Worm (Caenorhabditis elegans) whole organism, L1 larva: ENCODE data around the gene rps-18.

Source experiments
- C04F5.9 ChIP-seq: sonication (generic microtip); optimal IDR thresholded peaks from 2 replicates; lab custom pipeline; 2016; ENCODE audit warnings: missing genetic modification characterization, missing compliant biosample characterization
- C16A3.4 ChIP-seq: fragments of 150-350 bp; optimal IDR thresholded peaks from 2 replicates; lab custom pipeline; 2014; ENCODE audit warnings: missing biosample characterization, missing genetic modification characterization
- C34B4.2 ChIP-seq: sonication (generic microtip); optimal IDR thresholded peaks from 2 replicates; lab custom pipeline; 2017; ENCODE audit warnings: mild to moderate bottlenecking, missing genetic modification characterization, missing compliant biosample characterization
- F16B12.6 ChIP-seq: fragments of 150-350 bp; optimal IDR thresholded peaks from 2 replicates; lab custom pipeline; 2014; ENCODE audit warnings: missing biosample characterization, missing genetic modification characterization
- aly-2 ChIP-seq: fragments of 150-350 bp; optimal IDR thresholded peaks from 2 replicates; lab custom pipeline; 2014; ENCODE audit warnings: missing biosample characterization, missing genetic modification characterization
- blmp-1 ChIP-seq: fragments of 150-350 bp; optimal IDR thresholded peaks from 2 replicates; lab custom pipeline; 2014; ENCODE audit warnings: missing biosample characterization, missing genetic modification characterization
- ceh-82 ChIP-seq, 3 experiments: fragments of 150-350 bp in 1 of 3; sonication (generic microtip) in 2 of 3; optimal IDR thresholded peaks; 2 replicates each; lab custom pipeline; 2014 to 2017; ENCODE audit warnings: missing biosample characterization in 3 of 3, missing genetic modification characterization in 3 of 3
- ceh-88 ChIP-seq: fragments of 200-800 bp; sonication (Bioruptor generic); IDR thresholded peaks from 2 replicates; pipeline ENCODE4 v1.3.6; 2022; ENCODE audit warnings: missing genetic modification characterization, missing compliant biosample characterization
- dpl-1 ChIP-seq, 3 experiments: fragments of 150-350 bp in 2 of 3; sonication (generic microtip) in 1 of 3; optimal IDR thresholded peaks; 2 replicates each; lab custom pipeline; 2014 to 2017; ENCODE audit warnings: missing biosample characterization in 3 of 3, missing genetic modification characterization in 3 of 3, missing genetic modification reagents in 3 of 3
- dsc-1 ChIP-seq: sonication (generic microtip); optimal IDR thresholded peaks from 2 replicates; lab custom pipeline; 2016; ENCODE audit warnings: mild to moderate bottlenecking, missing genetic modification characterization, missing compliant biosample characterization
- efl-3 ChIP-seq: fragments of 200-800 bp; sonication (Bioruptor generic); optimal IDR thresholded peaks from 2 replicates; lab custom pipeline; 2018; ENCODE audit warnings: mild to moderate bottlenecking, missing genetic modification characterization, missing compliant biosample characterization
- elt-2 ChIP-seq: sonication (generic microtip); optimal IDR thresholded peaks from 2 replicates; lab custom pipeline; 2016; ENCODE audit warnings: missing genetic modification characterization, mild to moderate bottlenecking, inconsistent platforms, missing compliant biosample characterization, missing genetic modification reagents
- elt-3 ChIP-seq, 6 experiments: fragments of 150-350 bp in 1 of 6; sonication (generic microtip); optimal IDR thresholded peaks; 2 replicates each; lab custom pipeline; 2017 to 2018; ENCODE audit warnings: missing biosample characterization in 6 of 6, missing genetic modification characterization in 6 of 6, inconsistent platforms in 1 of 6
- fkh-4 ChIP-seq: sonication (generic microtip); optimal IDR thresholded peaks from 2 replicates; lab custom pipeline; 2016; ENCODE audit warnings: missing compliant biosample characterization, missing genetic modification characterization, borderline replicate concordance
- fkh-8 ChIP-seq: sonication (generic microtip); optimal IDR thresholded peaks from 2 replicates; lab custom pipeline; 2016; ENCODE audit warnings: mild to moderate bottlenecking, missing genetic modification characterization, missing compliant biosample characterization
- fos-1 ChIP-seq: fragments of 150-350 bp; optimal IDR thresholded peaks from 2 replicates; lab custom pipeline; 2014; ENCODE audit warnings: missing biosample characterization, missing genetic modification characterization
- hlh-17 ChIP-seq: fragments of 200-800 bp; sonication (Bioruptor generic); optimal IDR thresholded peaks from 2 replicates; lab custom pipeline; 2018; ENCODE audit warnings: missing genetic modification characterization, mild to moderate bottlenecking, missing compliant biosample characterization, moderate library complexity, borderline replicate concordance
- hlh-4 ChIP-seq: sonication (generic microtip); optimal IDR thresholded peaks from 2 replicates; lab custom pipeline; 2016; ENCODE audit warnings: mild to moderate bottlenecking, missing genetic modification characterization, missing compliant biosample characterization
- irx-1 ChIP-seq: sonication (generic microtip); optimal IDR thresholded peaks from 2 replicates; lab custom pipeline; 2016; ENCODE audit warnings: missing genetic modification characterization, missing compliant biosample characterization
- isw-1 ChIP-seq: fragments of 200-800 bp; sonication (Bioruptor generic); IDR thresholded peaks from 2 replicates; pipeline ENCODE4 v1.3.6; 2022; ENCODE audit warnings: missing genetic modification characterization, missing compliant biosample characterization
- lin-13 ChIP-seq: fragments of 150-350 bp; optimal IDR thresholded peaks from 2 replicates; lab custom pipeline; 2014; ENCODE audit warnings: missing biosample characterization, missing genetic modification reagents, missing genetic modification characterization
- lin-14 ChIP-seq: fragments of 200-800 bp; sonication (Bioruptor generic); optimal IDR thresholded peaks from 2 replicates; lab custom pipeline; 2018; ENCODE audit warnings: mild to moderate bottlenecking, missing genetic modification characterization, moderate library complexity, missing compliant biosample characterization
- lin-15B ChIP-seq: fragments of 150-350 bp; sonication (generic microtip); optimal IDR thresholded peaks from 3 replicates; lab custom pipeline; 2014; ENCODE audit warnings: missing biosample characterization, missing genetic modification characterization
- lin-39 ChIP-seq: fragments of 150-350 bp; optimal IDR thresholded peaks from 2 replicates; lab custom pipeline; 2014; ENCODE audit warnings: missing biosample characterization, missing genetic modification reagents, missing genetic modification characterization
- lir-3 ChIP-seq: sonication (generic microtip); optimal IDR thresholded peaks from 2 replicates; lab custom pipeline; 2016; ENCODE audit warnings: mild to moderate bottlenecking, missing genetic modification characterization, moderate library complexity, missing compliant biosample characterization; ENCODE audit not compliant: poor library complexity
- lsy-2 ChIP-seq, 2 experiments: fragments of 150-350 bp; optimal IDR thresholded peaks; 2 replicates each; lab custom pipeline; 2014; ENCODE audit warnings: missing biosample characterization in 2 of 2, missing genetic modification characterization in 2 of 2
- mab-9 ChIP-seq: fragments of 200-800 bp; sonication (Bioruptor generic); IDR thresholded peaks from 2 replicates; pipeline ENCODE4 v1.3.6; 2022; ENCODE audit warnings: missing genetic modification reagents, missing genetic modification characterization, missing compliant biosample characterization
- mdl-1 ChIP-seq, 2 experiments: fragments of 150-350 bp; optimal IDR thresholded peaks; 2 replicates each; lab custom pipeline; 2014 to 2017; ENCODE audit warnings: missing biosample characterization in 2 of 2, missing genetic modification characterization in 2 of 2, inconsistent platforms in 1 of 2
- nhr-12 ChIP-seq: sonication (generic microtip); optimal IDR thresholded peaks from 2 replicates; lab custom pipeline; 2017; ENCODE audit warnings: missing biosample characterization, missing genetic modification characterization
- nhr-19 ChIP-seq: fragments of 200-800 bp; sonication (Bioruptor generic); conservative IDR thresholded peaks from 2 replicates; pipeline ENCODE4 v1.3.6; 2022; ENCODE audit warnings: missing genetic modification characterization, missing compliant biosample characterization
- nhr-237 ChIP-seq: fragments of 150-350 bp; optimal IDR thresholded peaks from 2 replicates; lab custom pipeline; 2014; ENCODE audit warnings: missing biosample characterization, missing genetic modification characterization
- nhr-28 ChIP-seq: fragments of 150-350 bp; optimal IDR thresholded peaks from 2 replicates; lab custom pipeline; 2014; ENCODE audit warnings: missing biosample characterization, missing genetic modification characterization
- nhr-47 ChIP-seq: sonication (generic microtip); optimal IDR thresholded peaks from 2 replicates; lab custom pipeline; 2016; ENCODE audit warnings: mild to moderate bottlenecking, missing genetic modification characterization, moderate library complexity, missing compliant biosample characterization
- nhr-71 ChIP-seq: sonication (generic microtip); optimal IDR thresholded peaks from 2 replicates; lab custom pipeline; 2016; ENCODE audit warnings: mild to moderate bottlenecking, missing genetic modification characterization, moderate library complexity, missing compliant biosample characterization
- nhr-76 ChIP-seq: sonication (generic microtip); optimal IDR thresholded peaks from 2 replicates; lab custom pipeline; 2017; ENCODE audit warnings: missing biosample characterization, missing genetic modification characterization
- nhr-77 ChIP-seq: fragments of 150-350 bp; optimal IDR thresholded peaks from 2 replicates; lab custom pipeline; 2014; ENCODE audit warnings: missing biosample characterization, missing genetic modification characterization
- nhr-84 ChIP-seq: sonication (generic microtip); optimal IDR thresholded peaks from 2 replicates; lab custom pipeline; 2017; ENCODE audit warnings: missing biosample characterization, missing genetic modification characterization
- nhr-85 ChIP-seq: sonication (generic microtip); peaks from one replicate; lab custom pipeline; 2016; ENCODE audit warnings: missing genetic modification characterization, inconsistent platforms, missing compliant biosample characterization
- nhr-90 ChIP-seq: sonication (generic microtip); optimal IDR thresholded peaks from 2 replicates; lab custom pipeline; 2016; ENCODE audit warnings: mild to moderate bottlenecking, missing genetic modification characterization, missing compliant biosample characterization; ENCODE audit not compliant: poor library complexity
- pqm-1 ChIP-seq: sonication (generic microtip); optimal IDR thresholded peaks from 3 replicates; lab custom pipeline; 2017; ENCODE audit warnings: missing biosample characterization, missing genetic modification characterization
- rnt-1 ChIP-seq: sonication (generic microtip); optimal IDR thresholded peaks from 2 replicates; lab custom pipeline; 2016; ENCODE audit warnings: mild to moderate bottlenecking, missing genetic modification characterization, moderate library complexity, missing compliant biosample characterization
- skn-1 ChIP-seq: fragments of 150-350 bp; optimal IDR thresholded peaks from 2 replicates; lab custom pipeline; 2014; ENCODE audit warnings: missing biosample characterization, missing genetic modification characterization
- snu-23 ChIP-seq: sonication (generic microtip); optimal IDR thresholded peaks from 2 replicates; lab custom pipeline; 2016; ENCODE audit warnings: missing genetic modification characterization, missing compliant biosample characterization
- sox-4 ChIP-seq: sonication (generic microtip); optimal IDR thresholded peaks from 2 replicates; lab custom pipeline; 2016; ENCODE audit warnings: missing genetic modification characterization, missing compliant biosample characterization
- sup-37 ChIP-seq: fragments of 200-800 bp; sonication (Bioruptor generic); optimal IDR thresholded peaks from 2 replicates; lab custom pipeline; 2018; ENCODE audit warnings: mild to moderate bottlenecking, missing genetic modification characterization, missing compliant biosample characterization
- tbx-2 ChIP-seq: sonication (generic microtip); optimal IDR thresholded peaks from 2 replicates; lab custom pipeline; 2016; ENCODE audit warnings: missing genetic modification characterization, missing compliant biosample characterization
- unc-130 ChIP-seq: fragments of 150-350 bp; optimal IDR thresholded peaks from 2 replicates; lab custom pipeline; 2017; ENCODE audit warnings: missing biosample characterization, missing genetic modification characterization, inconsistent platforms
- unc-30 ChIP-seq: sonication (generic microtip); optimal IDR thresholded peaks from 2 replicates; lab custom pipeline; 2017; ENCODE audit warnings: missing biosample characterization, missing genetic modification characterization
- unc-86 ChIP-seq: sonication (generic microtip); optimal IDR thresholded peaks from 2 replicates; lab custom pipeline; 2016; ENCODE audit warnings: missing genetic modification characterization, missing compliant biosample characterization
- xbp-1 ChIP-seq: sonication (generic microtip); optimal IDR thresholded peaks from 2 replicates; lab custom pipeline; 2016; ENCODE audit warnings: missing genetic modification characterization, missing compliant biosample characterization
- zip-4 ChIP-seq: fragments of 200-800 bp; sonication (Bioruptor generic); optimal IDR thresholded peaks from 2 replicates; lab custom pipeline; 2018; ENCODE audit warnings: mild to moderate bottlenecking, missing genetic modification characterization, moderate library complexity, missing compliant biosample characterization
- ztf-11 ChIP-seq, 2 experiments: sonication (generic microtip); optimal IDR thresholded peaks; 2 replicates each; lab custom pipeline; 2016 to 2017; ENCODE audit warnings: missing genetic modification characterization in 2 of 2, missing biosample characterization in 1 of 2, missing compliant biosample characterization in 1 of 2

The rps-18 gene

DNA sequence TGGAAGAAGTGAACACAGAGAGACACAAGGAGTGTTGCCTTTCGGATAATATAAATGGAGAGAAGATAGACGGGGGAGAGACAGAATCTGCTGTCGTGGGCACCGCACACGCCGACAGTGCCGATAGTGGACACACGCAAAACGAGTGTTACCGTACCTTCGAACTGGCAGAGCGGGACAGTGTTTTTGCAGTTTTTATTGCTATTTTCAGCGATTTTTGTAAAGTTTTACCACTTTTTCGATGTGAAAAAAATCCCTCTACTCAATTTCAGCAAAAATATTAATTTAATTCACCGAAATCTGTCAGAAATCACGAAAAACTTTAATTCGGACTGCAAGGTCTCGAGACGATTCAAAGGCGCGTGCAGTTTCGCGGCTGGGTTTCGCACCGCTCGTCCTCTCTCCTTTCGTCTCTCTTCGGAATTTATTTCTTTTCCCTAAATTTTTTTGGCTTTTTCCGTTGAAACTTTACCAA is 564 bp upstream of the rps-18 start, which contains the start of gene sec-61.A (continued):
- TF ChIP-seq fkh-8 (tag; lab: Kevin White, UChicago) (peak; percentile 92), lin-14 (GFP tag; lab: Kevin White, UChicago) (peak; percentile 90), ceh-82 (tag; optimal IDR thresholded peaks at IDR 0.05; lab: Kevin White, UChicago) (peak in 2 of 3 experiments; percentile 34 to 47), pqm-1 (no peak), mdl-1 (tag; optimal IDR thresholded peaks at IDR 0.05; lab: Kevin White, UChicago) (peak in 1 of 2 experiments; percentile 55), nhr-85 (tag; lab: Kevin White, UChicago) (peak; percentile 96), unc-86 (tag; lab: Kevin White, UChicago) (peak; percentile 85), dpl-1 (GFP tag; optimal IDR thresholded peaks at IDR 0.05; lab: Kevin White, UChicago) (peak; percentile 74 to 79 (median 78)), hlh-4 (tag; lab: Kevin White, UChicago) (no peak), unc-130 (tag; lab: Kevin White, UChicago) (peak; percentile 2), nhr-84 (no peak), rnt-1 (peak; percentile 34), fkh-4 (no peak), zip-4 (GFP tag; lab: Kevin White, UChicago) (peak; percentile 64), nhr-19 (GFP tag; lab: Robert Waterston, UW) (peak; percentile 73), unc-30 (no peak), lin-13 (GFP tag; lab: Kevin White, UChicago) (peak; percentile 60), C04F5.9 (peak; percentile 62), sox-4 (tag; lab: Kevin White, UChicago) (peak; percentile 59), dsc-1 (peak; percentile 78), mab-9 (GFP tag; lab: Robert Waterston, UW) (peak; percentile 52; the same call in 1 of the 2 replicates), F16B12.6 (tag; lab: Kevin White, UChicago) (peak; percentile 18), C34B4.2 (peak; percentile 29), irx-1 (tag; lab: Kevin White, UChicago) (peak; percentile 80), blmp-1 (tag; lab: Kevin White, UChicago) (peak; percentile 3), tbx-2 (tag; lab: Kevin White, UChicago) (peak; percentile 89), aly-2 (tag; lab: Kevin White, UChicago) (peak; percentile 57), ceh-88 (GFP tag; lab: Robert Waterston, UW) (peak; percentile 58), fos-1 (tag; lab: Kevin White, UChicago) (peak; percentile 39), nhr-71 (peak; percentile 93), isw-1 (GFP tag; lab: Robert Waterston, UW) (peak; percentile 100), nhr-237 (tag; lab: Kevin White, UChicago) (peak; percentile 16), elt-2 (tag; lab: Kevin White, UChicago) (peak; percentile 35), lir-3 (peak; percentile 25), nhr-76 (no peak), nhr-28 (tag; lab: Kevin White, UChicago) (no peak), skn-1 (tag; lab: Kevin White, UChicago) (peak; percentile 42), hlh-17 (GFP tag; lab: Kevin White, UChicago) (no peak), nhr-77 (tag; lab: Kevin White, UChicago) (peak; percentile 86), C16A3.4 (tag; lab: Kevin White, UChicago) (peak; percentile 40), nhr-47 (tag; lab: Kevin White, UChicago) (peak; percentile 92), lsy-2 (tag; optimal IDR thresholded peaks at IDR 0.05; lab: Kevin White, UChicago) (peak; percentile 97 to 99), lin-15B (peak; percentile 46), elt-3 (tag; optimal IDR thresholded peaks at IDR 0.05; lab: Kevin White, UChicago) (peak in 3 of 6 experiments; percentile 39 to 64 (median 58)), nhr-90 (tag; lab: Kevin White, UChicago) (peak; percentile 85), lin-39 (peak; percentile 45), efl-3 (GFP tag; lab: Kevin White, UChicago) (peak; percentile 31), ztf-11 (tag; optimal IDR thresholded peaks at IDR 0.05; lab: Kevin White, UChicago) (peak in 1 of 2 experiments; percentile 65), xbp-1 (tag; lab: Kevin White, UChicago) (peak; percentile 93), nhr-12 (tag; lab: Kevin White, UChicago) (no peak), snu-23 (GFP tag; lab: Kevin White, UChicago) (peak; percentile 95), sup-37 (peak; percentile 40)
